Worm (Caenorhabditis elegans) whole organism, L4 larva: ENCODE data around the gene T19B10.12.

ENCODE experiments used
- Y48G9A.11 ChIP-seq: fragments of 200-800 bp; sonication (Bioruptor generic); IDR thresholded peaks from 2 replicates; pipeline ENCODE4 v1.3.6; 2022; ENCODE audit warnings: missing genetic modification reagents, missing genetic modification characterization, missing compliant biosample characterization
- fos-1 ChIP-seq: fragments of 150-350 bp; optimal IDR thresholded peaks from 2 replicates; lab custom pipeline; 2014; ENCODE audit warnings: missing biosample characterization, missing genetic modification characterization
- hlh-30 ChIP-seq: sonication (generic microtip); optimal IDR thresholded peaks from 2 replicates; lab custom pipeline; 2017; ENCODE audit warnings: antibody characterized with exemption, mild to moderate bottlenecking, missing genetic modification characterization, missing compliant biosample characterization; ENCODE audit not compliant: insufficient read depth
- lim-7 ChIP-seq: fragments of 200-800 bp; sonication (Bioruptor generic); IDR thresholded peaks from 2 replicates; pipeline ENCODE4 v1.3.6; 2022; ENCODE audit warnings: missing genetic modification characterization, missing compliant biosample characterization
- nhr-237 ChIP-seq: sonication (generic microtip); optimal IDR thresholded peaks from 2 replicates; lab custom pipeline; 2017; ENCODE audit warnings: missing biosample characterization, missing genetic modification characterization

- no peak for TF ChIP-seq hlh-30 (tag; lab: Kevin White, UChicago)
- no peak for TF ChIP-seq lim-7 (GFP tag; lab: Robert Waterston, UW)
- no peak for TF ChIP-seq fos-1
- TF ChIP-seq Y48G9A.11 (GFP tag; lab: Robert Waterston, UW) = no peak
- no peak for TF ChIP-seq nhr-237
Measured at ce11 chrV:11204452-11204851, 46.4 kb upstream of the T19B10.12 start.
